Worm (Caenorhabditis elegans) whole organism, young adult: ENCODE data around the gene Y54G2A.16.

ENCODE experiments used
- atf-7 ChIP-seq: sonication (generic microtip); optimal IDR thresholded peaks from 2 replicates; lab custom pipeline; 2017; ENCODE audit warnings: mild to moderate bottlenecking, missing genetic modification characterization, missing compliant biosample characterization
- dpl-1 ChIP-seq: fragments of 150-350 bp; optimal IDR thresholded peaks from 2 replicates; lab custom pipeline; 2014; ENCODE audit warnings: missing biosample characterization, missing genetic modification reagents, missing genetic modification characterization
- him-1 ChIP-seq: sonication (generic microtip); optimal IDR thresholded peaks from 2 replicates; lab custom pipeline; 2016; ENCODE audit warnings: missing genotype, missing genetic modification reagents, missing genetic modification characterization, missing compliant biosample characterization
- unc-62 ChIP-seq: fragments of 150-350 bp; optimal IDR thresholded peaks from 2 replicates; lab custom pipeline; 2014; ENCODE audit warnings: missing biosample characterization, missing genetic modification reagents, missing genetic modification characterization

DNA sequence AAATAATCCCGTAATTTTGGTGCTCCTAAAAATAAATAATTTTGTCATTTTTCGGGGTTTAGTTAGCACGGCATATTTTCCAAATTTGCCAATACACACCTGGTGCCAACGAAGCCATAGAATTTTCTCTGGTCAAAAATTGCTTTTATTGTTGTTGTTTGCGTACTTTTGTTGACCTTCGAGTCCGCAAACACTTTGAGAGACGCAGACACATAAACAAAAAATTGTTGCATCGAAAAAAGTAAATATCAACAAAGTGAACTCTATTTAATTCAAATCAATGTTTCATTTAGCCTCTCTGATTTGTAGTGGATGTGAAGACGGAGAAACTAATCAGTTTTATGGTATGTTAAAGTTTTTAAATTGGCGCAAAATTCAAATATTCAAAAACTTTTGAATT is 18.4 kb downstream of the Y54G2A.16 start, which contains the start of gene Y54G2A.40:
- no peak for TF ChIP-seq him-1 (tag; lab: Kevin White, UChicago)
- TF ChIP-seq unc-62 (GFP tag; lab: Kevin White, UChicago) = no peak
- TF ChIP-seq dpl-1 (GFP tag; lab: Kevin White, UChicago) = no peak
- TF ChIP-seq atf-7 = no peak
